Fruit fly (Drosophila melanogaster): ENCODE data around the gene psd.
A peak's percentile ranks its signal among the peaks of the same experiment; 100 is the strongest.

psd gene

dm6 chr2L:5964851-5965250 is at the start of gene psd:
TSS of gene psd (minus strand) at chr2L:5964951.
- no peak for TF ChIP-seq fru (GFP tag; optimal IDR thresholded peaks at IDR 0.05)
- no peak for TF ChIP-seq h (GFP tag; optimal IDR thresholded peaks at IDR 0.05)
- no peak for TF ChIP-seq woc (GFP tag; optimal IDR thresholded peaks at IDR 0.05)
- TF ChIP-seq brk (GFP tag; optimal IDR thresholded peaks at IDR 0.05) = no peak
- no peak for TF ChIP-seq dsf (GFP tag; optimal IDR thresholded peaks at IDR 0.05; ENCODE audit: borderline replicate concordance)
- no peak for TF ChIP-seq Vsx2 (GFP tag; optimal IDR thresholded peaks at IDR 0.05; ENCODE audit: partially characterized antibody)
- no peak for TF ChIP-seq Hr83 (GFP tag; optimal IDR thresholded peaks at IDR 0.05; ENCODE audit: poor library complexity, severe bottlenecking)
- TF ChIP-seq CG9705 (GFP tag; optimal IDR thresholded peaks at IDR 0.05) = no peak
- no peak for TF ChIP-seq foxo (GFP tag; optimal IDR thresholded peaks at IDR 0.05)

- TF ChIP-seq GATAd (GFP tag; optimal IDR thresholded peaks at IDR 0.05) (no peak), Abd-B (GFP tag; optimal IDR thresholded peaks at IDR 0.05) (no peak), HLH106 (tag; optimal IDR thresholded peaks at IDR 0.05) (no peak), woc (GFP tag; optimal IDR thresholded peaks at IDR 0.05) (no peak), Vsx2 (GFP tag; optimal IDR thresholded peaks at IDR 0.05; ENCODE audit: partially characterized antibody) (no peak), Dfd (GFP tag; optimal IDR thresholded peaks at IDR 0.05) (no peak), rgr (GFP tag; optimal IDR thresholded peaks at IDR 0.05) (no peak), CrebA (GFP tag; optimal IDR thresholded peaks at IDR 0.05; ENCODE audit: borderline replicate concordance) (no peak), CG9705 (GFP tag; optimal IDR thresholded peaks at IDR 0.05) (no peak), br (GFP tag; optimal IDR thresholded peaks at IDR 0.05) (no peak), OdsH (GFP tag; optimal IDR thresholded peaks at IDR 0.05) (no peak), dl (GFP tag; optimal IDR thresholded peaks at IDR 0.05; ENCODE audit: insufficient read depth in 1 of 2, partially characterized antibody in 2 of 2) (no peak)
Measured at dm6 chr2L:6013071-6013417, 48.3 kb upstream of the psd start.

- no peak for TF ChIP-seq jim (GFP tag; optimal IDR thresholded peaks at IDR 0.05)
- TF ChIP-seq Vsx2 (GFP tag; optimal IDR thresholded peaks at IDR 0.05; ENCODE audit: partially characterized antibody) = no peak
- no peak for TF ChIP-seq brk (GFP tag; optimal IDR thresholded peaks at IDR 0.05)
- TF ChIP-seq Hnf4 (GFP tag; optimal IDR thresholded peaks at IDR 0.05) = no peak
- no peak for TF ChIP-seq usp (GFP tag; optimal IDR thresholded peaks at IDR 0.05)
- TF ChIP-seq HLH106 (tag; optimal IDR thresholded peaks at IDR 0.05) = no peak
- no peak for TF ChIP-seq OdsH (GFP tag; optimal IDR thresholded peaks at IDR 0.05)
- TF ChIP-seq Sp1 (GFP tag; optimal IDR thresholded peaks at IDR 0.05) = no peak
- TF ChIP-seq N (GFP tag; optimal IDR thresholded peaks at IDR 0.05) = no peak
- no peak for TF ChIP-seq foxo (GFP tag; optimal IDR thresholded peaks at IDR 0.05)
- no peak for TF ChIP-seq dl (GFP tag; optimal IDR thresholded peaks at IDR 0.05; ENCODE audit: insufficient read depth in 1 of 2, partially characterized antibody in 2 of 2)
- TF ChIP-seq ey (GFP tag; optimal IDR thresholded peaks at IDR 0.05) = no peak
- TF ChIP-seq psq (GFP tag; optimal IDR thresholded peaks at IDR 0.05) = no peak
- no peak for TF ChIP-seq dmrt93B (GFP tag; optimal IDR thresholded peaks at IDR 0.05)
- TF ChIP-seq CG9705 (GFP tag; optimal IDR thresholded peaks at IDR 0.05) = no peak
Measured at dm6 chr2L:6012303-6013070, 47.7 kb upstream of the psd start, which contains the start of gene CG9098. TSS of gene CG9098 (minus strand) at chr2L:6012338.

- TF ChIP-seq OdsH (GFP tag; optimal IDR thresholded peaks at IDR 0.05) (no peak), psq (GFP tag; optimal IDR thresholded peaks at IDR 0.05) (no peak), Vsx2 (GFP tag; optimal IDR thresholded peaks at IDR 0.05; ENCODE audit: partially characterized antibody) (peak; percentile 3), Hr78 (GFP tag; optimal IDR thresholded peaks at IDR 0.05) (no peak)
Measured at dm6 chr2L:6006508-6007232, 41.9 kb upstream of the psd start, which contains the start of gene Gal. TSS of gene Gal (minus strand) at chr2L:6006827.

dm6 chr2L:6000065-6000464 is 35.3 kb upstream of the psd start, which contains the start of gene Tsp26A:
TSS of gene Tsp26A (plus strand) at chr2L:6000228.
- no peak for TF ChIP-seq Jra (GFP tag; optimal IDR thresholded peaks at IDR 0.05)
- no peak for TF ChIP-seq h (GFP tag; optimal IDR thresholded peaks at IDR 0.05)
- TF ChIP-seq jim (GFP tag; optimal IDR thresholded peaks at IDR 0.05) = no peak
- TF ChIP-seq sage (GFP tag; optimal IDR thresholded peaks at IDR 0.05) = no peak
- no peak for TF ChIP-seq usp (GFP tag; optimal IDR thresholded peaks at IDR 0.05)
- no peak for TF ChIP-seq tai (GFP tag; optimal IDR thresholded peaks at IDR 0.05)
- no peak for TF ChIP-seq Abd-B (GFP tag; optimal IDR thresholded peaks at IDR 0.05)
- TF ChIP-seq HLH106 (tag; optimal IDR thresholded peaks at IDR 0.05) = no peak
- no peak for TF ChIP-seq fru (GFP tag; optimal IDR thresholded peaks at IDR 0.05)
- no peak for TF ChIP-seq CG9705 (GFP tag; optimal IDR thresholded peaks at IDR 0.05)
- no peak for TF ChIP-seq dl (GFP tag; optimal IDR thresholded peaks at IDR 0.05; ENCODE audit: insufficient read depth in 1 of 2, partially characterized antibody in 2 of 2)
